Worm (Caenorhabditis elegans) whole organism, L3 larva: ENCODE results near the gene F13D12.8.

ENCODE experiments used
- ceh-28 ChIP-seq: fragments of 150-350 bp; optimal IDR thresholded peaks from 2 replicates; lab custom pipeline; 2014; ENCODE audit warnings: missing biosample characterization, missing genetic modification reagents, missing genetic modification characterization
- ceh-82 ChIP-seq: fragments of 150-350 bp; optimal IDR thresholded peaks from 2 replicates; lab custom pipeline; 2014; ENCODE audit warnings: missing biosample characterization, missing genetic modification characterization
- fos-1 ChIP-seq: fragments of 150-350 bp; optimal IDR thresholded peaks from 2 replicates; lab custom pipeline; 2014; ENCODE audit warnings: missing biosample characterization, missing genetic modification characterization
- nhr-12 ChIP-seq: fragments of 150-350 bp; optimal IDR thresholded peaks from 2 replicates; lab custom pipeline; 2014; ENCODE audit warnings: missing biosample characterization, missing genetic modification characterization
- nhr-237 ChIP-seq: fragments of 150-350 bp; optimal IDR thresholded peaks from 2 replicates; lab custom pipeline; 2014; ENCODE audit warnings: missing biosample characterization, missing genetic modification characterization
- nhr-77 ChIP-seq: fragments of 150-350 bp; optimal IDR thresholded peaks from 2 replicates; lab custom pipeline; 2014; ENCODE audit warnings: missing biosample characterization, missing genetic modification characterization

ce11 chrII:11685177-11685576, 47.2 kb downstream of the F13D12.8 start, which contains the start of gene C47D12.5:
- TF ChIP-seq ceh-82 (tag; lab: Kevin White, UChicago), result no peak
- TF ChIP-seq nhr-12 (tag; lab: Kevin White, UChicago), result no peak
- no peak for TF ChIP-seq fos-1 (tag; lab: Kevin White, UChicago)
- TF ChIP-seq nhr-77 (tag; lab: Kevin White, UChicago), result no peak
- TF ChIP-seq ceh-28 (tag; lab: Kevin White, UChicago), result no peak
- TF ChIP-seq nhr-237 (tag; lab: Kevin White, UChicago), result no peak
